Fruit fly (Drosophila melanogaster) whole organism, embryonic: ENCODE results near the gene Eip75B.
A peak's percentile ranks its signal among the peaks of the same experiment; 100 is the strongest.

ENCODE experiments used
- BEAF-32 ChIP-seq: fragments of 200-800 bp; sonication (Bioruptor generic); optimal IDR thresholded peaks from 3 replicates; lab custom pipeline; 2017; ENCODE audit warnings: missing biosample characterization, missing genetic modification characterization, mild to moderate bottlenecking, moderate library complexity, missing genetic modification reagents
- Blimp-1 ChIP-seq: fragments of 200-800 bp; sonication (Bioruptor generic); optimal IDR thresholded peaks from 3 replicates; lab custom pipeline; 2018; ENCODE audit warnings: missing biosample characterization, missing genetic modification characterization, mild to moderate bottlenecking, moderate library complexity, missing genetic modification reagents
- Bteb2 ChIP-seq: fragments of 200-800 bp; sonication (Bioruptor generic); optimal IDR thresholded peaks from 2 replicates; lab custom pipeline; 2016; ENCODE audit warnings: missing biosample characterization, missing genetic modification characterization
- CG11504 ChIP-seq: fragments of 200-800 bp; sonication (Bioruptor generic); optimal IDR thresholded peaks from 3 replicates; lab custom pipeline; 2019; ENCODE audit warnings: missing biosample characterization, mild to moderate bottlenecking, missing genetic modification characterization, moderate library complexity
- CG11723 ChIP-seq: fragments of 200-800 bp; sonication (Bioruptor generic); optimal IDR thresholded peaks from 2 replicates; lab custom pipeline; 2017; ENCODE audit warnings: missing biosample characterization, mild to moderate bottlenecking, missing genetic modification characterization
- CG12104 ChIP-seq: fragments of 200-800 bp; sonication (Bioruptor generic); optimal IDR thresholded peaks from 3 replicates; lab custom pipeline; 2016; ENCODE audit warnings: missing biosample characterization, missing genetic modification characterization
- CG12155 ChIP-seq: fragments of 200-800 bp; sonication (Bioruptor generic); optimal IDR thresholded peaks from 3 replicates; lab custom pipeline; 2016; ENCODE audit warnings: missing biosample characterization, missing genetic modification characterization
- CG17186 ChIP-seq: fragments of 200-800 bp; sonication (Bioruptor generic); optimal IDR thresholded peaks from 3 replicates; lab custom pipeline; 2017; ENCODE audit warnings: missing biosample characterization, missing genetic modification reagents, missing genetic modification characterization
- CG17385 ChIP-seq: fragments of 200-800 bp; sonication (Bioruptor generic); optimal IDR thresholded peaks from 3 replicates; lab custom pipeline; 2018; ENCODE audit warnings: missing biosample characterization, mild to moderate bottlenecking, missing genetic modification characterization
- CG31224 ChIP-seq: fragments of 200-800 bp; sonication (Bioruptor generic); IDR thresholded peaks from 2 replicates; pipeline ENCODE4 v1.3.6; 2022; ENCODE audit warnings: missing biosample characterization, missing genetic modification characterization
- CG43689 ChIP-seq: fragments of 200-800 bp; sonication (Bioruptor generic); IDR thresholded peaks from 2 replicates; pipeline ENCODE4 v1.3.6; 2022; ENCODE audit warnings: missing biosample characterization, missing genetic modification characterization
- CG4424 ChIP-seq: fragments of 200-800 bp; sonication (Bioruptor generic); optimal IDR thresholded peaks from 3 replicates; lab custom pipeline; 2016; ENCODE audit warnings: missing biosample characterization, missing genetic modification characterization
- CG6272 ChIP-seq: fragments of 200-800 bp; sonication (Bioruptor generic); IDR thresholded peaks from 2 replicates; pipeline ENCODE4 v1.3.6; 2022; ENCODE audit warnings: missing biosample characterization, missing genetic modification characterization
- CG9797 ChIP-seq: fragments of 200-800 bp; sonication (Bioruptor generic); optimal IDR thresholded peaks from 3 replicates; lab custom pipeline; 2018; ENCODE audit warnings: missing biosample characterization, mild to moderate bottlenecking, missing genetic modification characterization
- Camta ChIP-seq: fragments of 200-800 bp; sonication (Bioruptor generic); optimal IDR thresholded peaks from 2 replicates; lab custom pipeline; 2016; ENCODE audit warnings: missing biosample characterization, missing genetic modification characterization
- Deaf1 ChIP-seq: fragments of 200-800 bp; optimal IDR thresholded peaks from 3 replicates; lab custom pipeline; 2019; ENCODE audit warnings: missing biosample characterization, mild to moderate bottlenecking, missing genetic modification characterization, moderate library complexity
- Ets97D ChIP-seq: fragments of 200-800 bp; sonication (Bioruptor generic); optimal IDR thresholded peaks from 3 replicates; lab custom pipeline; 2016; ENCODE audit warnings: missing biosample characterization, missing genetic modification characterization
- GATAe ChIP-seq: fragments of 200-800 bp; sonication (Bioruptor generic); conservative IDR thresholded peaks from 2 replicates; pipeline ENCODE4 v1.3.6; 2022; ENCODE audit warnings: missing biosample characterization, missing genetic modification characterization
- HLHmδ ChIP-seq: fragments of 200-800 bp; sonication (Bioruptor generic); optimal IDR thresholded peaks from 2 replicates; lab custom pipeline; 2018; ENCODE audit warnings: missing biosample characterization, mild to moderate bottlenecking, missing genetic modification characterization, moderate library complexity
- Hr51 ChIP-seq, 2 experiments: fragments of 200-800 bp; sonication (Bioruptor generic); optimal IDR thresholded peaks; 2 replicates in 1 of 2; 3 replicates in 1 of 2; lab custom pipeline; 2016 to 2018; ENCODE audit warnings: missing biosample characterization in 2 of 2, missing genetic modification characterization in 2 of 2, mild to moderate bottlenecking in 1 of 2, moderate library complexity in 1 of 2
- Kr ChIP-seq: fragments of 200-800 bp; sonication (Bioruptor generic); optimal IDR thresholded peaks from 2 replicates; lab custom pipeline; 2017; ENCODE audit warnings: missing biosample characterization, mild to moderate bottlenecking, missing genetic modification characterization
- MTF-1 ChIP-seq: fragments of 200-800 bp; sonication (Bioruptor generic); optimal IDR thresholded peaks from 2 replicates; lab custom pipeline; 2018; ENCODE audit warnings: missing biosample characterization, mild to moderate bottlenecking, missing genetic modification characterization, borderline replicate concordance
- Max ChIP-seq: fragments of 200-800 bp; sonication (Bioruptor generic); optimal IDR thresholded peaks from 2 replicates; lab custom pipeline; 2016; ENCODE audit warnings: missing biosample characterization, mild to moderate bottlenecking, missing genetic modification characterization
- Pdp1 ChIP-seq, 2 experiments: fragments of 200-800 bp; sonication (Bioruptor generic); optimal IDR thresholded peaks; 3 replicates each; lab custom pipeline; 2016; ENCODE audit warnings: missing biosample characterization in 2 of 2, missing genetic modification characterization in 2 of 2, mild to moderate bottlenecking in 1 of 2, moderate library complexity in 1 of 2
- Ravus ChIP-seq: fragments of 200-800 bp; sonication (Bioruptor generic); IDR thresholded peaks from 2 replicates; pipeline ENCODE4 v1.3.6; 2022; ENCODE audit warnings: missing biosample characterization, missing genetic modification characterization
- Side ChIP-seq: fragments of 200-800 bp; sonication (Bioruptor generic); optimal IDR thresholded peaks from 2 replicates; lab custom pipeline; 2016; ENCODE audit warnings: missing biosample characterization, missing genetic modification characterization
- TFAM ChIP-seq: fragments of 200-800 bp; sonication (Bioruptor generic); optimal IDR thresholded peaks from 2 replicates; lab custom pipeline; 2017; ENCODE audit warnings: missing biosample characterization, missing genetic modification characterization, inconsistent platforms
- chm ChIP-seq: fragments of 200-800 bp; sonication (Bioruptor generic); IDR thresholded peaks from 2 replicates; pipeline ENCODE4 v1.3.6; 2022; ENCODE audit warnings: missing biosample characterization, missing genetic modification characterization
- chn ChIP-seq: fragments of 200-800 bp; sonication (Bioruptor generic); optimal IDR thresholded peaks from 2 replicates; lab custom pipeline; 2016; ENCODE audit warnings: missing biosample characterization, missing genetic modification characterization
- en ChIP-seq: fragments of 200-800 bp; sonication (Bioruptor generic); optimal IDR thresholded peaks from 2 replicates; lab custom pipeline; 2016; ENCODE audit warnings: missing biosample characterization, missing genetic modification characterization
- eve ChIP-seq, 2 experiments: fragments of >200 bp; optimal IDR thresholded peaks; 2 replicates each; lab custom pipeline; 2017; ENCODE audit warnings: missing biosample characterization in 2 of 2, missing genetic modification characterization in 2 of 2
- fru ChIP-seq: fragments of >200 bp; optimal IDR thresholded peaks from 2 replicates; lab custom pipeline; 2017
- ftz-f1 ChIP-seq: fragments of 200-800 bp; sonication (Bioruptor generic); optimal IDR thresholded peaks from 2 replicates; lab custom pipeline; 2016; ENCODE audit warnings: missing biosample characterization, missing genetic modification characterization
- gem ChIP-seq: fragments of 200-800 bp; sonication (Bioruptor generic); optimal IDR thresholded peaks from 2 replicates; lab custom pipeline; 2019; ENCODE audit warnings: missing biosample characterization, mild to moderate bottlenecking, missing genetic modification characterization, moderate library complexity
- h ChIP-seq: fragments of >200 bp; optimal IDR thresholded peaks from 2 replicates; lab custom pipeline; 2017
- ind ChIP-seq: fragments of 200-800 bp; sonication (Bioruptor generic); optimal IDR thresholded peaks from 3 replicates; lab custom pipeline; 2016; ENCODE audit warnings: missing biosample characterization, missing genetic modification characterization
- lov ChIP-seq, 2 experiments: fragments of 200-800 bp in 1 of 2; fragments of >200 bp in 1 of 2; sonication (Bioruptor generic) in 1 of 2; IDR thresholded peaks in 1 of 2; optimal IDR thresholded peaks in 1 of 2; 2 replicates in 1 of 2; 3 replicates in 1 of 2; pipeline versions ENCODE4 v1.3.6 to Lab custom; 2017 to 2022; ENCODE audit warnings: missing biosample characterization in 1 of 2, missing genetic modification characterization in 1 of 2
- nerfin-1 ChIP-seq: fragments of 200-800 bp; sonication (Bioruptor generic); optimal IDR thresholded peaks from 3 replicates; lab custom pipeline; 2019; ENCODE audit warnings: missing biosample characterization, mild to moderate bottlenecking, missing genetic modification characterization, moderate library complexity
- nom ChIP-seq: fragments of 200-800 bp; sonication (Bioruptor generic); optimal IDR thresholded peaks from 2 replicates; lab custom pipeline; 2017; ENCODE audit warnings: missing biosample characterization, missing genetic modification characterization, mild to moderate bottlenecking, moderate library complexity, missing genetic modification reagents
- oc ChIP-seq: fragments of 200-800 bp; sonication (Bioruptor generic); optimal IDR thresholded peaks from 2 replicates; lab custom pipeline; 2018; ENCODE audit warnings: missing biosample characterization, mild to moderate bottlenecking, missing genetic modification characterization, moderate library complexity
- pb ChIP-seq: fragments of 200-800 bp; sonication (Bioruptor generic); optimal IDR thresholded peaks from 3 replicates; lab custom pipeline; 2016; ENCODE audit warnings: missing biosample characterization, missing genetic modification characterization
- pho ChIP-seq: fragments of 200-800 bp; sonication (Bioruptor generic); optimal IDR thresholded peaks from 2 replicates; lab custom pipeline; 2016; ENCODE audit warnings: missing biosample characterization, missing genetic modification characterization
- psq ChIP-seq: fragments of 200-800 bp; sonication (Bioruptor generic); optimal IDR thresholded peaks from 2 replicates; lab custom pipeline; 2017; ENCODE audit warnings: missing biosample characterization, missing genetic modification characterization
- salm ChIP-seq: fragments of 200-800 bp; sonication (Bioruptor generic); optimal IDR thresholded peaks from 2 replicates; lab custom pipeline; 2018; ENCODE audit warnings: missing biosample characterization, mild to moderate bottlenecking, missing genetic modification characterization
- sc ChIP-seq, 3 experiments: fragments of >200 bp in 2 of 3; fragments of 200-800 bp in 1 of 3; sonication (Bioruptor generic) in 1 of 3; optimal IDR thresholded peaks; 2 replicates in 2 of 3; 3 replicates in 1 of 3; lab custom pipeline; 2017; ENCODE audit warnings: mild to moderate bottlenecking in 1 of 3, missing biosample characterization in 1 of 3, missing genetic modification characterization in 1 of 3, missing genetic modification reagents in 1 of 3
- so ChIP-seq: fragments of 200-800 bp; sonication (Bioruptor generic); IDR thresholded peaks from 3 replicates; pipeline ENCODE4 v1.3.6; 2022; ENCODE audit warnings: missing biosample characterization, missing genetic modification characterization
- vvl ChIP-seq: fragments of 200-800 bp; sonication (Bioruptor generic); IDR thresholded peaks from 2 replicates; pipeline ENCODE4 v1.3.6; 2022; ENCODE audit warnings: missing biosample characterization, missing genetic modification characterization
- zf30C ChIP-seq: fragments of 200-800 bp; sonication (Bioruptor generic); optimal IDR thresholded peaks from 3 replicates; lab custom pipeline; 2018; ENCODE audit warnings: missing biosample characterization, mild to moderate bottlenecking, missing genetic modification characterization

The Eip75B gene

dm6 chr3L:17962668-17963208, 101.8 kb downstream of the Eip75B start (continued):
- TF ChIP-seq CG11723 (GFP tag; lab: Kevin White, UChicago), result no peak
- no peak for TF ChIP-seq en (GFP tag; lab: Kevin White, UChicago)
- peak; percentile 100 for TF ChIP-seq Blimp-1 (GFP tag; lab: Kevin White, UChicago)
- TF ChIP-seq psq (GFP tag; lab: Kevin White, UChicago), result no peak
- peak in 1 of 2 experiments; percentile 95 for TF ChIP-seq Pdp1 (GFP tag; optimal IDR thresholded peaks at IDR 0.05; lab: Kevin White, UChicago)
- TF ChIP-seq oc, result peak; percentile 29
- no peak for TF ChIP-seq CG4424 (GFP tag; lab: Kevin White, UChicago)
- no peak for TF ChIP-seq h (lab: Kevin White, UChicago)

dm6 chr3L:17962069-17962664, 102.3 kb downstream of the Eip75B start:
- TF ChIP-seq Ravus (GFP tag; lab: Robert Waterston, UW) (no peak), Ets97D (GFP tag; lab: Kevin White, UChicago) (no peak), nom (peak; percentile 39), CG17186 (GFP tag; lab: Kevin White, UChicago) (no peak), fru (lab: Kevin White, UChicago) (no peak), so (no peak), Deaf1 (no peak), ind (GFP tag; lab: Kevin White, UChicago) (no peak), Camta (GFP tag; lab: Kevin White, UChicago) (no peak), Max (GFP tag; lab: Kevin White, UChicago) (no peak), sc (optimal IDR thresholded peaks at IDR 0.05; lab: Kevin White, UChicago) (no peak), sc (GFP tag; optimal IDR thresholded peaks at IDR 0.05; lab: Kevin White, UChicago) (no peak), BEAF-32 (GFP tag; lab: Kevin White, UChicago) (no peak), CG12104 (GFP tag; lab: Kevin White, UChicago) (no peak), CG12155 (no peak), pb (peak; percentile 21), eve (GFP tag; optimal IDR thresholded peaks at IDR 0.05; lab: Kevin White, UChicago) (no peak), CG9797 (no peak), TFAM (GFP tag; lab: Kevin White, UChicago) (no peak), CG43689 (no peak), pho (GFP tag; lab: Kevin White, UChicago) (no peak), Side (no peak), zf30C (no peak), chn (GFP tag; lab: Kevin White, UChicago) (no peak), CG11504 (tag; lab: Kevin White, UChicago) (peak; percentile 18), GATAe (GFP tag; lab: Robert Waterston, UW) (no peak), Hr51 (GFP tag; optimal IDR thresholded peaks at IDR 0.05; lab: Kevin White, UChicago) (peak in 1 of 2 experiments; percentile 18), chm (GFP tag; lab: Robert Waterston, UW) (peak; percentile 48; the same call in 1 of the 2 replicates), vvl (GFP tag; lab: Robert Waterston, UW) (peak; percentile 18; the same call in 1 of the 2 replicates), lov (optimal IDR thresholded peaks at IDR 0.05; lab: Kevin White, UChicago) (no peak), lov (GFP tag; IDR thresholded peaks at IDR 0.05; lab: Robert Waterston, UW) (no peak), MTF-1 (no peak), Kr (no peak), CG31224 (GFP tag; lab: Robert Waterston, UW) (no peak), salm (tag; lab: Kevin White, UChicago) (no peak), nerfin-1 (tag; lab: Kevin White, UChicago) (no peak), Bteb2 (GFP tag; lab: Kevin White, UChicago) (no peak), ftz-f1 (GFP tag; lab: Kevin White, UChicago) (no peak), CG17385 (GFP tag; lab: Kevin White, UChicago) (peak; percentile 59), HLHmδ (GFP tag; lab: Kevin White, UChicago) (no peak), gem (tag; lab: Kevin White, UChicago) (peak; percentile 21), CG6272 (GFP tag; lab: Robert Waterston, UW) (no peak)
